Worm (Caenorhabditis elegans) whole organism, L2 larva: ENCODE results near the gene irld-65.

ENCODE experiments used
- alr-1 ChIP-seq: fragments of 150-350 bp; optimal IDR thresholded peaks from 2 replicates; lab custom pipeline; 2014; ENCODE audit warnings: missing biosample characterization, missing genetic modification characterization
- ceh-16 ChIP-seq: fragments of 150-350 bp; optimal IDR thresholded peaks from 2 replicates; lab custom pipeline; 2014; ENCODE audit warnings: missing biosample characterization, missing genetic modification characterization
- egl-27 ChIP-seq: sonication (generic microtip); optimal IDR thresholded peaks from 3 replicates; lab custom pipeline; 2017; ENCODE audit warnings: missing biosample characterization, missing genetic modification reagents, missing genetic modification characterization
- gmeb-1 ChIP-seq: fragments of 150-350 bp; optimal IDR thresholded peaks from 2 replicates; lab custom pipeline; 2014; ENCODE audit warnings: missing biosample characterization, missing genetic modification characterization
- lin-13 ChIP-seq: fragments of 150-350 bp; optimal IDR thresholded peaks from 2 replicates; lab custom pipeline; 2014; ENCODE audit warnings: missing biosample characterization, missing genetic modification reagents, missing genetic modification characterization
- lsy-2 ChIP-seq, 2 experiments: fragments of 150-350 bp in 1 of 2; sonication (generic microtip) in 1 of 2; optimal IDR thresholded peaks; 2 replicates each; lab custom pipeline; 2014 to 2017; ENCODE audit warnings: missing biosample characterization in 2 of 2, missing genetic modification characterization in 2 of 2
- mdl-1 ChIP-seq, 2 experiments: fragments of 150-350 bp in 1 of 2; sonication (generic microtip) in 1 of 2; optimal IDR thresholded peaks; 2 replicates each; lab custom pipeline; 2017; ENCODE audit warnings: missing biosample characterization in 2 of 2, missing genetic modification characterization in 2 of 2
- nhr-12 ChIP-seq: fragments of 150-350 bp; optimal IDR thresholded peaks from 2 replicates; lab custom pipeline; 2014; ENCODE audit warnings: missing biosample characterization, missing genetic modification characterization
- nhr-237 ChIP-seq: fragments of 150-350 bp; optimal IDR thresholded peaks from 2 replicates; lab custom pipeline; 2014; ENCODE audit warnings: missing biosample characterization, missing genetic modification characterization
- nhr-6 ChIP-seq: fragments of 150-350 bp; optimal IDR thresholded peaks from 2 replicates; lab custom pipeline; 2014; ENCODE audit warnings: missing biosample characterization, missing genetic modification characterization
- skn-1 ChIP-seq: sonication (generic microtip); optimal IDR thresholded peaks from 2 replicates; lab custom pipeline; 2017; ENCODE audit warnings: missing biosample characterization, missing genetic modification characterization
- snpc-4 ChIP-seq: fragments of 150-350 bp; optimal IDR thresholded peaks from 2 replicates; lab custom pipeline; 2014; ENCODE audit warnings: missing biosample characterization, missing genetic modification characterization
- unc-62 ChIP-seq: fragments of 150-350 bp; optimal IDR thresholded peaks from 2 replicates; lab custom pipeline; 2014; ENCODE audit warnings: missing biosample characterization, missing genetic modification reagents, missing genetic modification characterization
- zag-1 ChIP-seq: fragments of 150-350 bp; optimal IDR thresholded peaks from 2 replicates; lab custom pipeline; 2014; ENCODE audit warnings: missing biosample characterization, missing genetic modification characterization

DNA sequence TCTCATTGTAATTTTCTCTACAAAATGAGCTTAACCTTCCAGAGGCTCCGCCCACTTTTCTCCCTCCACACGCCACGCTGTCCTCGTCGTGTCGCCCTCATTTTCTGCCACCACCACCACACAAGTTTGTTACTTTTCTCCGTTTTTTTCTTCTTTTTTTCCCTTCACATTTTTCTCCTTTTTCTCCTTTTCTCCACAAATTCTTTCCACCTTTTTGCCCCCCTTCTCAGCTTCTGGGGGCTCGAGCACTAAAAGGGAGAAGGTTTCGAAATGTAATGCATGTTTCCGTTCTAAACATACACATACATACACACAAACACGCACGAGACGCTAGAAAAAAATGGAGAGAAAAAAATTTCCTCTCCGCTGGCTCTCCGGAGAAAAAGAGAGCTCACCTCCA lies 38.8 kb upstream of the irld-65 start, which contains the start of gene nhr-88:
- TF ChIP-seq egl-27 (peak; percentile 11), nhr-237 (no peak), gmeb-1 (tag; lab: Kevin White, UChicago) (no peak), mdl-1 (tag; optimal IDR thresholded peaks at IDR 0.05; lab: Kevin White, UChicago) (peak in 1 of 2 experiments; percentile 35), unc-62 (GFP tag; lab: Kevin White, UChicago) (no peak), lin-13 (no peak), alr-1 (no peak), snpc-4 (tag; lab: Kevin White, UChicago) (no peak), nhr-6 (tag; lab: Kevin White, UChicago) (no peak), skn-1 (tag; lab: Kevin White, UChicago) (no peak), lsy-2 (tag; optimal IDR thresholded peaks at IDR 0.05; lab: Kevin White, UChicago) (peak in 1 of 2 experiments; percentile 37), ceh-16 (tag; lab: Kevin White, UChicago) (no peak), zag-1 (peak; percentile 56), nhr-12 (tag; lab: Kevin White, UChicago) (no peak)
